Worm (Caenorhabditis elegans) whole organism, L3 larva: ENCODE data around the gene F56D2.3.

ENCODE experiments used
- R02D3.7 ChIP-seq: fragments of 150-350 bp; optimal IDR thresholded peaks from 2 replicates; lab custom pipeline; 2014; ENCODE audit warnings: missing biosample characterization, missing genetic modification characterization
- ZK546.5 ChIP-seq: sonication (generic microtip); optimal IDR thresholded peaks from 2 replicates; lab custom pipeline; 2017; ENCODE audit warnings: missing biosample characterization, missing genetic modification characterization
- aly-2 ChIP-seq: fragments of 150-350 bp; optimal IDR thresholded peaks from 2 replicates; lab custom pipeline; 2014; ENCODE audit warnings: missing biosample characterization, missing genetic modification characterization
- ama-1 ChIP-seq: fragments of 150-350 bp; optimal IDR thresholded peaks from 2 replicates; lab custom pipeline; 2018
- ceh-16 ChIP-seq: sonication (generic microtip); optimal IDR thresholded peaks from 2 replicates; lab custom pipeline; 2017; ENCODE audit warnings: missing biosample characterization, missing genetic modification characterization
- ceh-28 ChIP-seq: fragments of 150-350 bp; optimal IDR thresholded peaks from 2 replicates; lab custom pipeline; 2014; ENCODE audit warnings: missing biosample characterization, missing genetic modification reagents, missing genetic modification characterization
- ceh-82 ChIP-seq: fragments of 150-350 bp; optimal IDR thresholded peaks from 2 replicates; lab custom pipeline; 2014; ENCODE audit warnings: missing biosample characterization, missing genetic modification characterization
- ceh-9 ChIP-seq: sonication (generic microtip); optimal IDR thresholded peaks from 2 replicates; lab custom pipeline; 2018; ENCODE audit warnings: missing biosample characterization, missing genetic modification characterization
- daf-12 ChIP-seq: fragments of 150-350 bp; optimal IDR thresholded peaks from 2 replicates; lab custom pipeline; 2014; ENCODE audit warnings: missing biosample characterization, missing genetic modification reagents, missing genetic modification characterization
- egl-27 ChIP-seq: sonication (generic microtip); optimal IDR thresholded peaks from 4 replicates; lab custom pipeline; 2017; ENCODE audit warnings: missing biosample characterization, missing genetic modification reagents, missing genetic modification characterization
- elt-1 ChIP-seq: fragments of 150-350 bp; optimal IDR thresholded peaks from 2 replicates; lab custom pipeline; 2014; ENCODE audit warnings: missing biosample characterization, missing genetic modification characterization
- elt-2 ChIP-seq: sonication (generic microtip); optimal IDR thresholded peaks from 2 replicates; lab custom pipeline; 2016; ENCODE audit warnings: missing genetic modification reagents, mild to moderate bottlenecking, missing genetic modification characterization, missing compliant biosample characterization
- elt-3 ChIP-seq, 3 experiments: fragments of 150-350 bp in 1 of 3; sonication (generic microtip) in 2 of 3; optimal IDR thresholded peaks; 2 replicates in 2 of 3; 4 replicates in 1 of 3; lab custom pipeline; 2014 to 2017; ENCODE audit warnings: missing biosample characterization in 3 of 3, missing genetic modification characterization in 3 of 3
- eor-1 ChIP-seq, 2 experiments: fragments of 150-350 bp; optimal IDR thresholded peaks; 2 replicates each; lab custom pipeline; 2014 to 2018; ENCODE audit warnings: missing biosample characterization in 2 of 2, missing genetic modification characterization in 2 of 2
- fkh-10 ChIP-seq: sonication (generic microtip); optimal IDR thresholded peaks from 2 replicates; lab custom pipeline; 2017; ENCODE audit warnings: missing biosample characterization, missing genetic modification reagents, missing genetic modification characterization
- fkh-2 ChIP-seq: fragments of 150-350 bp; optimal IDR thresholded peaks from 2 replicates; lab custom pipeline; 2014; ENCODE audit warnings: missing biosample characterization, missing genetic modification reagents, missing genetic modification characterization
- fos-1 ChIP-seq: fragments of 150-350 bp; optimal IDR thresholded peaks from 2 replicates; lab custom pipeline; 2014; ENCODE audit warnings: missing biosample characterization, missing genetic modification characterization
- hmg-11 ChIP-seq: sonication (generic microtip); optimal IDR thresholded peaks from 2 replicates; lab custom pipeline; 2016; ENCODE audit warnings: missing genetic modification characterization, missing compliant biosample characterization
- jun-1 ChIP-seq: fragments of 150-350 bp; optimal IDR thresholded peaks from 2 replicates; lab custom pipeline; 2014; ENCODE audit warnings: missing biosample characterization, missing genetic modification reagents, missing genetic modification characterization
- lin-15B ChIP-seq: fragments of 150-350 bp; optimal IDR thresholded peaks from 2 replicates; lab custom pipeline; 2014; ENCODE audit warnings: missing biosample characterization, missing genetic modification characterization
- lin-39 ChIP-seq: fragments of 150-350 bp; optimal IDR thresholded peaks from 2 replicates; lab custom pipeline; 2018; ENCODE audit warnings: missing biosample characterization, missing genetic modification reagents, missing genetic modification characterization
- lsy-12 ChIP-seq: sonication (generic microtip); optimal IDR thresholded peaks from 2 replicates; lab custom pipeline; 2016; ENCODE audit warnings: mild to moderate bottlenecking, missing genetic modification characterization, missing compliant biosample characterization
- mdl-1 ChIP-seq: fragments of 150-350 bp; optimal IDR thresholded peaks from 2 replicates; lab custom pipeline; 2014; ENCODE audit warnings: missing biosample characterization, missing genetic modification characterization
- mml-1 ChIP-seq: fragments of 150-350 bp; sonication (generic microtip); optimal IDR thresholded peaks from 3 replicates; lab custom pipeline; 2014; ENCODE audit warnings: missing biosample characterization, missing genetic modification characterization
- nfya-1 ChIP-seq: sonication (generic microtip); optimal IDR thresholded peaks from 2 replicates; lab custom pipeline; 2017; ENCODE audit warnings: missing genetic modification characterization, mild to moderate bottlenecking, missing compliant biosample characterization, antibody characterized with exemption, moderate library complexity; ENCODE audit not compliant: insufficient read depth
- nhr-11 ChIP-seq: fragments of 150-350 bp; optimal IDR thresholded peaks from 2 replicates; lab custom pipeline; 2014; ENCODE audit warnings: missing biosample characterization, missing genetic modification characterization
- nhr-12 ChIP-seq: fragments of 150-350 bp; optimal IDR thresholded peaks from 2 replicates; lab custom pipeline; 2014; ENCODE audit warnings: missing biosample characterization, missing genetic modification characterization
- nhr-237 ChIP-seq: fragments of 150-350 bp; optimal IDR thresholded peaks from 2 replicates; lab custom pipeline; 2014; ENCODE audit warnings: missing biosample characterization, missing genetic modification characterization
- nhr-25 ChIP-seq: sonication (generic microtip); optimal IDR thresholded peaks from 2 replicates; lab custom pipeline; 2017; ENCODE audit warnings: missing biosample characterization, missing genetic modification characterization
- nhr-28 ChIP-seq: fragments of 150-350 bp; optimal IDR thresholded peaks from 2 replicates; lab custom pipeline; 2014; ENCODE audit warnings: missing biosample characterization, missing genetic modification characterization
- nhr-43 ChIP-seq: sonication (generic microtip); optimal IDR thresholded peaks from 2 replicates; lab custom pipeline; 2016; ENCODE audit warnings: mild to moderate bottlenecking, missing genetic modification characterization, missing compliant biosample characterization; ENCODE audit not compliant: poor library complexity, severe bottlenecking
- nhr-67 ChIP-seq: fragments of 150-350 bp; optimal IDR thresholded peaks from 2 replicates; lab custom pipeline; 2014; ENCODE audit warnings: missing biosample characterization, missing genetic modification characterization
- pha-4 ChIP-seq: fragments of 150-350 bp; optimal IDR thresholded peaks from 2 replicates; lab custom pipeline; 2014; ENCODE audit warnings: missing biosample characterization, missing genetic modification reagents, missing genetic modification characterization
- pqm-1 ChIP-seq: fragments of 150-350 bp; optimal IDR thresholded peaks from 2 replicates; lab custom pipeline; 2017; ENCODE audit warnings: missing biosample characterization, missing genetic modification characterization, inconsistent platforms
- sea-2 ChIP-seq: fragments of 150-350 bp; sonication (generic microtip); optimal IDR thresholded peaks from 4 replicates; lab custom pipeline; 2014; ENCODE audit warnings: missing biosample characterization, missing genetic modification reagents, missing genetic modification characterization
- skn-1 ChIP-seq: fragments of 150-350 bp; optimal IDR thresholded peaks from 2 replicates; lab custom pipeline; 2014; ENCODE audit warnings: missing biosample characterization, missing genetic modification characterization
- snpc-4 ChIP-seq: fragments of 150-350 bp; optimal IDR thresholded peaks from 2 replicates; lab custom pipeline; 2014; ENCODE audit warnings: missing biosample characterization, missing genetic modification characterization
- tbx-2 ChIP-seq: sonication (generic microtip); optimal IDR thresholded peaks from 2 replicates; lab custom pipeline; 2016; ENCODE audit warnings: mild to moderate bottlenecking, missing genetic modification characterization, missing compliant biosample characterization
- unc-39 ChIP-seq: sonication (generic microtip); optimal IDR thresholded peaks from 4 replicates; lab custom pipeline; 2017; ENCODE audit warnings: missing biosample characterization, missing genetic modification characterization
- unc-62 ChIP-seq: fragments of 150-350 bp; sonication (generic microtip); optimal IDR thresholded peaks from 4 replicates; lab custom pipeline; 2014; ENCODE audit warnings: missing biosample characterization, missing genetic modification reagents, missing genetic modification characterization
- zag-1 ChIP-seq: fragments of 150-350 bp; optimal IDR thresholded peaks from 2 replicates; lab custom pipeline; 2014; ENCODE audit warnings: missing biosample characterization, missing genetic modification characterization
- ztf-11 ChIP-seq: fragments of 150-350 bp; optimal IDR thresholded peaks from 2 replicates; lab custom pipeline; 2014; ENCODE audit warnings: missing biosample characterization, missing genetic modification characterization
- ztf-4 ChIP-seq: fragments of 150-350 bp; optimal IDR thresholded peaks from 2 replicates; lab custom pipeline; 2014; ENCODE audit warnings: missing biosample characterization, missing genetic modification characterization

Gene F56D2.3

ce11 chrIII:5585711-5586110 is 964 bp downstream of the F56D2.3 start:
- no peak for TF ChIP-seq lsy-12 (tag; lab: Kevin White, UChicago)
- no peak for TF ChIP-seq elt-2 (tag; lab: Kevin White, UChicago)
- no peak for TF ChIP-seq nfya-1 (tag; lab: Kevin White, UChicago)
- TF ChIP-seq, all 47 proteins: peak for 0

DNA sequence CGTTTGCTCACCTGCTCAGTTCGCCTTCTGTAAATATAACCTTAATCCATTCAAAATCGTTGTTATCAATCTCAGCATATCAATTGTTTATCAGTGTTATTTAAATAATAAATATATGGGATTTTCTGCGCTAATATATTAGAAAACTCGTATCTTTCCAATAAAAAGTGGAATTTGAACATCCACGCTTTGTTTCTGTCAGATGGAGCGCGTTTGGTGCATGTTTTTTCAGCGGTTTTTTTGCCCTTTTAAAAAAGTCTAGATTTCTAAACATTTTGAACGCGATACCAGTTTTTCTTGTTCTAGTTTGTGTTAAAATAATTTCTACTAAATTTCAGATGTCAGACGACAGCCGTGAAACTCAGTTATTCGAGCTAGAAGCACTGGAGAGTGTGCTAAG is 2.2 kb downstream of the F56D2.3 start, which contains the start of gene F56D2.2:
Gene F56D2.2 (plus strand): TSS at position 339 of the 400 bp plus-strand sequence.
- TF ChIP-seq hmg-11 (tag; lab: Kevin White, UChicago): no peak
- TF ChIP-seq fos-1: no peak
- no peak for TF ChIP-seq eor-1 (tag; optimal IDR thresholded peaks at IDR 0.05; lab: Kevin White, UChicago)
- TF ChIP-seq pha-4 (tag; lab: Kevin White, UChicago): peak; percentile 54
- TF ChIP-seq mdl-1 (tag; lab: Kevin White, UChicago): no peak
- TF ChIP-seq lin-15B: peak; percentile 39
- no peak for TF ChIP-seq nhr-25 (tag; lab: Kevin White, UChicago)
- no peak for TF ChIP-seq ZK546.5
- TF ChIP-seq ceh-82: no peak
- TF ChIP-seq nhr-11: no peak
- no peak for TF ChIP-seq snpc-4 (tag; lab: Kevin White, UChicago)
- TF ChIP-seq ceh-9 (tag; lab: Kevin White, UChicago): no peak
- TF ChIP-seq ztf-4: no peak
- no peak for TF ChIP-seq elt-2 (tag; lab: Kevin White, UChicago)
- TF ChIP-seq nhr-12 (tag; lab: Kevin White, UChicago): no peak

DNA sequence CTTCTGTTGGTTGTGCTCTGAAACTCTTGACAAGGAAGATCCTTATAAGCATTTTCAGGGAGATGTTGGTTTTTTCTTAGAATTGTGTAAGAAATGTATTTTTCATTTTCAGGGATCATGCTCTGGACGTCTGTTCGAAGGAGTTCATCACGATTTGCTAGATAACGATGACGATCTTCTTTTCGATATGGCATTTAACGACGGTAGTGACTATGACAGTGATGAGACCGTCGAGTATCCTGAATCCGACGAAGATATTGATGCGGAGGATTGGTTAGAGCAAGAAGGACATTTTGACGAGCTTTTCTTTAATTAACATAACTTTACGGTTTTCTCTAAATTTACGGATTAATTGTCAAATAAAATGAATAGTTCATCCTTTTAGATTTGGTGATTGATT is 4.0 kb downstream of the F56D2.3 start:
- TF ChIP-seq daf-12 (tag; lab: Kevin White, UChicago) (no peak), nhr-237 (tag; lab: Kevin White, UChicago) (no peak), pha-4 (tag; lab: Kevin White, UChicago) (no peak), lin-39 (no peak), elt-3 (tag; optimal IDR thresholded peaks at IDR 0.05; lab: Kevin White, UChicago) (no peak), lin-15B (no peak), nhr-43 (no peak), elt-1 (tag; lab: Kevin White, UChicago) (no peak), tbx-2 (tag; lab: Kevin White, UChicago) (no peak), ceh-28 (no peak), ztf-4 (no peak), aly-2 (tag; lab: Kevin White, UChicago) (no peak), eor-1 (tag; optimal IDR thresholded peaks at IDR 0.05; lab: Kevin White, UChicago) (no peak)

ce11 chrIII:5591668-5592149 is 7.0 kb downstream of the F56D2.3 start, which contains the start of the genes ddx-15 and ucr-1:
TSS of gene ddx-15 (minus strand) at chrIII:5591718.
TSS of gene ucr-1 (plus strand) at chrIII:5592135.
- TF ChIP-seq snpc-4 (tag; lab: Kevin White, UChicago) (peak; percentile 67), hmg-11 (tag; lab: Kevin White, UChicago) (peak; percentile 20), unc-62 (no peak), mml-1 (tag; lab: Kevin White, UChicago) (no peak), eor-1 (tag; optimal IDR thresholded peaks at IDR 0.05; lab: Kevin White, UChicago) (no peak), nhr-28 (no peak), nfya-1 (tag; lab: Kevin White, UChicago) (peak; percentile 80), nhr-67 (tag; lab: Kevin White, UChicago) (no peak), pha-4 (tag; lab: Kevin White, UChicago) (peak; percentile 85), elt-2 (tag; lab: Kevin White, UChicago) (peak; percentile 28), lin-39 (peak; percentile 96), sea-2 (GFP tag; lab: Kevin White, UChicago) (no peak), R02D3.7 (peak; percentile 88), tbx-2 (tag; lab: Kevin White, UChicago) (no peak), skn-1 (tag; lab: Kevin White, UChicago) (no peak), jun-1 (tag; lab: Kevin White, UChicago) (no peak), nhr-237 (tag; lab: Kevin White, UChicago) (no peak), mdl-1 (tag; lab: Kevin White, UChicago) (no peak), ztf-4 (no peak), aly-2 (tag; lab: Kevin White, UChicago) (no peak), nhr-11 (no peak), ceh-9 (tag; lab: Kevin White, UChicago) (no peak), nhr-12 (tag; lab: Kevin White, UChicago) (no peak), elt-1 (tag; lab: Kevin White, UChicago) (no peak), lin-15B (peak; percentile 89), ZK546.5 (no peak), fkh-10 (GFP tag; lab: Kevin White, UChicago) (no peak), ztf-11 (tag; lab: Kevin White, UChicago) (no peak), egl-27 (tag; lab: Kevin White, UChicago) (no peak), elt-3 (tag; optimal IDR thresholded peaks at IDR 0.05; lab: Kevin White, UChicago) (no peak), ceh-16 (no peak), ceh-82 (no peak), nhr-25 (tag; lab: Kevin White, UChicago) (peak; percentile 56), fkh-2 (tag; lab: Kevin White, UChicago) (no peak), lsy-12 (tag; lab: Kevin White, UChicago) (no peak), fos-1 (no peak), zag-1 (no peak), unc-39 (tag; lab: Kevin White, UChicago) (no peak), ceh-28 (no peak), pqm-1 (tag; lab: Kevin White, UChicago) (peak; percentile 64), daf-12 (tag; lab: Kevin White, UChicago) (no peak), ama-1 (lab: Kevin White, UChicago) (no peak)
